Worm (Caenorhabditis elegans) whole organism, L2 larva: ENCODE measurements around the gene C08H9.16.

ENCODE experiments used
- F13H6.1 ChIP-seq: sonication (generic microtip); optimal IDR thresholded peaks from 2 replicates; lab custom pipeline; 2016; ENCODE audit warnings: missing genetic modification characterization, missing compliant biosample characterization
- ZK546.5 ChIP-seq: sonication (generic microtip); optimal IDR thresholded peaks from 2 replicates; lab custom pipeline; 2017; ENCODE audit warnings: missing biosample characterization, missing genetic modification characterization
- aly-2 ChIP-seq: fragments of 150-350 bp; optimal IDR thresholded peaks from 2 replicates; lab custom pipeline; 2014; ENCODE audit warnings: missing biosample characterization, missing genetic modification characterization
- ceh-82 ChIP-seq: fragments of 150-350 bp; optimal IDR thresholded peaks from 2 replicates; lab custom pipeline; 2014; ENCODE audit warnings: missing biosample characterization, missing genetic modification characterization
- lin-13 ChIP-seq: fragments of 150-350 bp; optimal IDR thresholded peaks from 2 replicates; lab custom pipeline; 2014; ENCODE audit warnings: missing biosample characterization, missing genetic modification reagents, missing genetic modification characterization
- lin-39 ChIP-seq: fragments of 150-350 bp; optimal IDR thresholded peaks from 2 replicates; lab custom pipeline; 2014; ENCODE audit warnings: missing biosample characterization, missing genetic modification reagents, missing genetic modification characterization
- nhr-11 ChIP-seq: fragments of 150-350 bp; optimal IDR thresholded peaks from 2 replicates; lab custom pipeline; 2014; ENCODE audit warnings: missing biosample characterization, missing genetic modification characterization
- nhr-23 ChIP-seq: fragments of 150-350 bp; optimal IDR thresholded peaks from 2 replicates; lab custom pipeline; 2014; ENCODE audit warnings: missing biosample characterization, missing genetic modification reagents, missing genetic modification characterization
- snpc-4 ChIP-seq: fragments of 150-350 bp; optimal IDR thresholded peaks from 2 replicates; lab custom pipeline; 2014; ENCODE audit warnings: missing biosample characterization, missing genetic modification characterization
- unc-55 ChIP-seq: fragments of 150-350 bp; sonication (generic microtip); optimal IDR thresholded peaks from 3 replicates; lab custom pipeline; 2014; ENCODE audit warnings: missing biosample characterization, missing genetic modification reagents, missing genetic modification characterization
- unc-62 ChIP-seq: fragments of 150-350 bp; optimal IDR thresholded peaks from 2 replicates; lab custom pipeline; 2014; ENCODE audit warnings: missing biosample characterization, missing genetic modification reagents, missing genetic modification characterization
- zag-1 ChIP-seq: fragments of 150-350 bp; optimal IDR thresholded peaks from 2 replicates; lab custom pipeline; 2014; ENCODE audit warnings: missing biosample characterization, missing genetic modification characterization
- ztf-11 ChIP-seq: sonication (generic microtip); optimal IDR thresholded peaks from 2 replicates; lab custom pipeline; 2017; ENCODE audit warnings: missing biosample characterization, missing genetic modification characterization

DNA sequence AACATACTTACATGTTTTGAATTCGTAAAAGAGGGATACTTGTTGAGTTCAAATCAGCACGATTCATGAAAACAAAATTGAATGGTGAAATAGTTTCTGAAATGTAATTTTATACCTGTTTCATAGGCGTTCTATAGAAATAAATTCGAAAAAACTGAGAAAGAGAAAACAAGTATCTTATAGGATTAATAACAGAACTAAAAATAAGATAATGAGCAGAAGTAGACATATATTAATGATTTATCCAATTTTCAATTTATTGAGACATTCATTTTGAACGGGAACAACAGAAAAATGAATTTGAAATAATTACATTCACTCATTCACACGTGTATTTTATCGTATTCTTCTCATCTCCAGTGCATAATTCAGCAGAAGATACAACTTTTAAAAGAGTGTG lies 34.8 kb upstream of the C08H9.16 start, which contains the start of gene chil-6:
- TF ChIP-seq aly-2 (tag; lab: Kevin White, UChicago) (no peak), F13H6.1 (tag; lab: Kevin White, UChicago) (no peak), unc-55 (GFP tag; lab: Kevin White, UChicago) (no peak), ceh-82 (tag; lab: Kevin White, UChicago) (no peak), lin-13 (GFP tag; lab: Kevin White, UChicago) (no peak), snpc-4 (tag; lab: Kevin White, UChicago) (no peak), ztf-11 (tag; lab: Kevin White, UChicago) (no peak), lin-39 (tag; lab: Kevin White, UChicago) (no peak), nhr-11 (tag; lab: Kevin White, UChicago) (no peak), ZK546.5 (no peak), zag-1 (tag; lab: Kevin White, UChicago) (no peak), nhr-23 (tag; lab: Kevin White, UChicago) (no peak), unc-62 (GFP tag; lab: Kevin White, UChicago) (no peak)
